Worm (Caenorhabditis elegans) whole organism, L4/young adult: ENCODE measurements around the gene nlp-9.

ENCODE experiments used
- W03F9.2 ChIP-seq: fragments of 150-350 bp; optimal IDR thresholded peaks from 2 replicates; lab custom pipeline; 2014; ENCODE audit warnings: missing biosample characterization, missing genetic modification characterization
- dao-5 ChIP-seq: sonication (generic microtip); optimal IDR thresholded peaks from 2 replicates; lab custom pipeline; 2016; ENCODE audit warnings: missing genotype, missing genetic modification characterization, moderate library complexity, missing compliant biosample characterization
- him-1 ChIP-seq: sonication (generic microtip); optimal IDR thresholded peaks from 2 replicates; lab custom pipeline; 2016; ENCODE audit warnings: missing genotype, missing genetic modification reagents, missing genetic modification characterization, missing compliant biosample characterization

The nlp-9 gene

ce11 chrV:4219342-4219741 lies at the start of gene nlp-9:
Gene nlp-9, plus strand, starts transcription at chrV:4219642.
- TF ChIP-seq him-1 (no peak), dao-5 (tag; lab: Kevin White, UChicago) (no peak), W03F9.2 (tag; lab: Kevin White, UChicago) (no peak)

- no peak for TF ChIP-seq W03F9.2 (tag; lab: Kevin White, UChicago)
- TF ChIP-seq dao-5 (tag; lab: Kevin White, UChicago): no peak
- no peak for TF ChIP-seq him-1
Measured at ce11 chrV:4169658-4170057, 49.8 kb upstream of the nlp-9 start.

DNA sequence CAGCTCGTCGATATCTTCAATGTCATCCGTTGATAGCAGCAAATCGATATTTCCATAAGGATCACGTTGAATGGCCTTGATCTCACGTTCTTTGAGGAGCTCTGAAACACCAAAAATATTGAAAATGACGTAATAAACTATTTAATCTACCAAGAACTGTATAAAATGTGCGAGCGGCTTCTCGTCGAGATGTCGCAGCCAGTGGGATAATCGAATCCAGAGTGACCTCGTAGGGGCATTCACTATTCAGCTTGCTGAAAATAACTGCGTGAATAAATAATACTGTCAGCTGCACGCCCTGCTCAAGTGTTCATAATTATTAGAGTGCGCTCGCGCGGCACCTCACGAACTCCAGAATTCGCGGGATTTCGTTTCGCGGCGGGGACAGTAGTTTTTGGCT lies 49.3 kb upstream of the nlp-9 start, which contains the start of gene Y45G5AM.7:
Gene Y45G5AM.7, minus strand, starts transcription at position 101 of the 400 bp plus-strand sequence.
- no peak for TF ChIP-seq W03F9.2 (tag; lab: Kevin White, UChicago)
- TF ChIP-seq him-1: no peak

ce11 chrV:4175624-4176023 lies 43.8 kb upstream of the nlp-9 start, which contains the start of the genes coh-4 and pid-5:
Gene coh-4, minus strand, starts transcription at chrV:4175640.
Gene pid-5, plus strand, starts transcription at chrV:4175882.
- TF ChIP-seq W03F9.2 (tag; lab: Kevin White, UChicago) (peak; percentile 24), dao-5 (tag; lab: Kevin White, UChicago) (no peak)

DNA sequence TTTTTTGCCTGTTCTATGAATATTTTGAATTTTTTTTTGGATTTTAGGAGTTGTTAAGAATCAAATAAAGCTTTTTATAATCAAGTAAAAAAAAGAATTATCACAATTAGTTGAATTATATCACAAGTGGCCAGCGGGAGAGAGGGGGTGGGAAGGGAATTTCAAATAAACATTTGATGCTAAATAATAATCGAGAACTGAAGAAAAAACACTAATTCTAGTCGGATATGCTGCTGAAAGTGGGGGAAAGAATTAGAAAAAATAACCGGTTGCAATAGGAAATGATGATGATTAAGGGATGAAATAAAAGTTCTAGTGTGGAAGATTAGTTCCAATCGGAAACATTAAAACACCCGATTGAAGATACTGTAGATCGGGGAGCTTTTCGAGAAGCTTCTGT lies 38.2 kb upstream of the nlp-9 start:
- TF ChIP-seq dao-5 (tag; lab: Kevin White, UChicago): no peak
- no peak for TF ChIP-seq W03F9.2 (tag; lab: Kevin White, UChicago)
- TF ChIP-seq him-1: no peak

DNA sequence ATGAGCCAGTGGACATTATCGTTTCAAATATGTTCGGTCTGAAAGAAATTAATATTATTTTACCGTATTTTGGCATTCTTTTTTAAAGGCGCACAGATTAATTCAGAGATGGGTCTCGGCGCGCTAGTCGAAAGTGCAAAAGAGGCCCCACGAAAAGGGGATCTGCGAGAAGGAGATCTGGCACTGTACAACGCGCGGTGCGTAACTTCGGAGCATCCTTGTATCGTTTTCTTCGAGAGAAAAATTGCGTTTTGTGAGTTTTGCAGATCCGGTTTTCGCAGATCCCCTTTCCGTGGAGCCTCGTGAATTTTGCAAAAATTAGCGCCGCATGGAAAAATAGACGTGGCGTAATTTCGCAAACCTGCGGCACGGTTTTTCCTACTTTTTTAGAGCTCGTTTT lies 37.7 kb upstream of the nlp-9 start:
- TF ChIP-seq W03F9.2 (tag; lab: Kevin White, UChicago) (no peak), him-1 (no peak), dao-5 (tag; lab: Kevin White, UChicago) (no peak)

- TF ChIP-seq dao-5 (tag; lab: Kevin White, UChicago) (no peak), W03F9.2 (tag; lab: Kevin White, UChicago) (no peak), him-1 (no peak)
Measured at ce11 chrV:4182546-4182945, 36.9 kb upstream of the nlp-9 start.

- no peak for TF ChIP-seq him-1
- no peak for TF ChIP-seq W03F9.2 (tag; lab: Kevin White, UChicago)
- no peak for TF ChIP-seq dao-5 (tag; lab: Kevin White, UChicago)
Measured at ce11 chrV:4185885-4186284, 33.6 kb upstream of the nlp-9 start.

- no peak for TF ChIP-seq W03F9.2 (tag; lab: Kevin White, UChicago)
- no peak for TF ChIP-seq dao-5 (tag; lab: Kevin White, UChicago)
- no peak for TF ChIP-seq him-1
Measured at ce11 chrV:4186453-4187143, 32.8 kb upstream of the nlp-9 start.

DNA sequence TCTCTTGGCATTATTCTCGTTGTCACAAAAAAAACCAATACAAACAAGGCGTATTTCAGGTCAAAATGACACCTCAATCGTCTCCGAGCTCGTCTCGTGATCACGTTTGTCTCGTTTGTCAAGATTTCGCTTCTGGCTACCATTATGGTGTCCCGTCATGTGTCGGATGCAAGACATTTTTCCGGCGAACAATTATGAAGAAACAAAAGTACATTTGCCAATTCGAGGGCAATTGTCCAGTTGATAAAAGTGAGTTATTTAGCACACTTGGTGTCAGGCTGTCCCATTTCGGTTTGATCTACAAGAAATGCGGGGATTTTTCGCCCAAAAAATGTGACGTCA lies 32.3 kb upstream of the nlp-9 start, which contains the start of gene nhr-114:
Gene nhr-114, plus strand, starts transcription at position 59 of the 342 bp plus-strand sequence.
- TF ChIP-seq W03F9.2 (tag; lab: Kevin White, UChicago) (no peak), dao-5 (tag; lab: Kevin White, UChicago) (no peak), him-1 (no peak)

DNA sequence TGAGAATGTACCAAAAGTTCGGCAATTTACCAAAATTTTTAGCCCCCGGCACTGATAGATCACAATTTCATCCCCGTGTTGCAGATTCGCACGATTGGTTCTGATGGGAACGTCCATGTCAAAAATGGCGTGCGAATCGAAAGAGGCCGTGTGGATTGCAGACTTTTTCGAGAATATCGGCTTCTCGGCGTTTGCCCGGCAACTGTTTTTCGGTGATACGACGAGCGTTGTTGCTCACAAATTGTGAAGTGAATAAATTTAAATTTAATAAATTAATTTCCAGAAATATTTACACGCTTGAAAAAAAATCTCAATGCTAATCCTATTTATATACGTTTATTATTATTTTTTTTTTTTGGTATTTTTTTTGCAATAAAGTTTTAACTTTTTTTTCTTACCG lies 29.8 kb upstream of the nlp-9 start:
- TF ChIP-seq him-1 (no peak), dao-5 (tag; lab: Kevin White, UChicago) (no peak), W03F9.2 (tag; lab: Kevin White, UChicago) (no peak)

DNA sequence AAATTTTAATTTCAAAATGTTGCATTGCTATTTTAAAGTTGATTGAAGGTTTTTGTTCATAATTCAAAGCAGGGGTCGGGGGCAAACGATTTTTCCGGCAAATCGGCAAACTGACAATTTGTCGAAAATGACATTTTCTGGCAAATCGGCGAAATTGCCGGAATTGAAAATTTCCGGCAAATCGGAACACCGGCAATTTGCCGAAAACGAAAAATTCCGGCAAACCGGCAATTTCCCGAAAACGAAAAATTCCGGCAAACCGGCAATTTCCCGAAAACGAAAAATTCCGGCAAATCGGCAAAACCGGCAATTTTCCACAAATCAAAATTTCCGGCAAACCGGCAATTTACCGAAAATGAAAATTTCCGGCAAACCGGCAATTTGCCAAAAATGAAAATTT lies 29.2 kb upstream of the nlp-9 start:
- TF ChIP-seq dao-5 (tag; lab: Kevin White, UChicago) (no peak), him-1 (no peak), W03F9.2 (tag; lab: Kevin White, UChicago) (no peak)

ce11 chrV:4192688-4193471 lies 26.6 kb upstream of the nlp-9 start:
- TF ChIP-seq W03F9.2 (tag; lab: Kevin White, UChicago): no peak
- no peak for TF ChIP-seq dao-5 (tag; lab: Kevin White, UChicago)
- no peak for TF ChIP-seq him-1

DNA sequence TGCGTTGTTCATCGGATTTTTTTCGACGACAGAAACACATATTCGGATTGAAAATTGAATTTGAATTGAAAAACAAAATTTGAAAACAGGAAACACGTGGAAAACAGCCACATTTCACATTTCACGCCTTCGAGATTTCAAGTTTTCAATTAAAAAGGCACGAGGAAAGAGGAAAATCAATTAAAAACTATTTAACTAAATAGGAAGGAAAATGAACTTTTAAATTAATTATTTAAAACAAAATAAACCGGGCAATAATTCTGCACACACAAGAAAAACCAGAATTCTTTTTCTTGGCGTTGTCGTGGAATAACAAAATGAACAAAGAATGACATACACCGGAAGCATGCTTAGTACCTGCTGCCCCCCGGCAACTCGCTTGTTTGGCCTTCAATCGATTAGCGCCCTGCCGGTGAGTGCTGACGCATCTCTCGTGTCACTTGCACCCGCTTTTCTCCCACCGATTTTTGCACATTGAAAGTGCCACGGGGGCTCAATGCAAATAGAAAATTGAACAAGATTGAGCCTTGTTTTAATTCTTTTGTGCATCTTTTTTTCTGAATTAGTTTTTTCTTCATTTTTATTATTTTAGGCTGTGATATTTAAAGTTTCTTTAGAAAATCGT lies 24.7 kb upstream of the nlp-9 start, which contains the start of gene Y45G5AM.9:
Gene Y45G5AM.9, minus strand, starts transcription at position 51 of the 625 bp plus-strand sequence.
- no peak for TF ChIP-seq dao-5 (tag; lab: Kevin White, UChicago)
- TF ChIP-seq him-1: peak; percentile 43
- TF ChIP-seq W03F9.2 (tag; lab: Kevin White, UChicago): no peak
